Worm (Caenorhabditis elegans): ENCODE measurements around the gene gst-11.

ce11 chrX:3596967-3597366 lies 36.6 kb downstream of the gst-11 start:
- TF ChIP-seq ztf-11 (tag; optimal IDR thresholded peaks at IDR 0.05) (no peak), mep-1 (tag; optimal IDR thresholded peaks at IDR 0.05) (no peak), blmp-1 (tag; optimal IDR thresholded peaks at IDR 0.05) (peak; percentile 97), jun-1 (tag; optimal IDR thresholded peaks at IDR 0.05) (no peak), ceh-82 (tag; optimal IDR thresholded peaks at IDR 0.05) (no peak), nhr-237 (tag; optimal IDR thresholded peaks at IDR 0.05) (no peak), fos-1 (tag; optimal IDR thresholded peaks at IDR 0.05) (no peak)
